Fruit fly (Drosophila melanogaster): ENCODE results near the gene Wdr82.

Gene Wdr82

dm6 chr2L:8381508-8382036 is 7.3 kb downstream of the Wdr82 start, which contains the start of gene AlaRS (continued):
- TF ChIP-seq Fer3 (tag; optimal IDR thresholded peaks at IDR 0.05), result peak; percentile 12
- peak; percentile 57 for TF ChIP-seq hbn (GFP tag; IDR thresholded peaks at IDR 0.05; ENCODE audit: partially characterized antibody)
- TF ChIP-seq CG14050 (GFP tag; IDR thresholded peaks at IDR 0.05), result no peak; the same call in 2 of the 3 replicates
- TF ChIP-seq Rfx (GFP tag; IDR thresholded peaks at IDR 0.05), result peak; percentile 41; the same call in 1 of the 2 replicates
- no peak for TF ChIP-seq jumu (GFP tag; optimal IDR thresholded peaks at IDR 0.05)
- TF ChIP-seq bowl (GFP tag; IDR thresholded peaks at IDR 0.05), result no peak
- no peak for TF ChIP-seq CG30431 (GFP tag; optimal IDR thresholded peaks at IDR 0.05)
- peak; percentile 72 for TF ChIP-seq MBD-R2 (GFP tag; IDR thresholded peaks at IDR 0.05)
- TF ChIP-seq CG14965 (GFP tag; optimal IDR thresholded peaks at IDR 0.05; ENCODE audit: borderline replicate concordance), result no peak
- TF ChIP-seq sens (GFP tag), result peak; percentile 88
- no peak for TF ChIP-seq Poxn (GFP tag; IDR thresholded peaks at IDR 0.05)
- no peak for TF ChIP-seq Myb (GFP tag; optimal IDR thresholded peaks at IDR 0.05)
- TF ChIP-seq CG18476 (GFP tag; optimal IDR thresholded peaks at IDR 0.05), result peak; percentile 12
- no peak for TF ChIP-seq cg (GFP tag; optimal IDR thresholded peaks at IDR 0.05)
- TF ChIP-seq Sin3A (optimal IDR thresholded peaks at IDR 0.05), result peak; percentile 3
- TF ChIP-seq gfzf (GFP tag; optimal IDR thresholded peaks at IDR 0.05), result no peak
- no peak for TF ChIP-seq Fer2 (tag; optimal IDR thresholded peaks at IDR 0.05)
- no peak for TF ChIP-seq sens-2 (GFP tag; IDR thresholded peaks at IDR 0.05)
- no peak for TF ChIP-seq pfk (GFP tag; optimal IDR thresholded peaks at IDR 0.05)
- TF ChIP-seq ash1 (GFP tag; optimal IDR thresholded peaks at IDR 0.05), result no peak
- TF ChIP-seq Dek (tag; optimal IDR thresholded peaks at IDR 0.05), result no peak
- no peak for TF ChIP-seq CG43689 (GFP tag; IDR thresholded peaks at IDR 0.05)
- no peak for TF ChIP-seq Mad (GFP tag; optimal IDR thresholded peaks at IDR 0.05)
- TF ChIP-seq Awh (GFP tag; IDR thresholded peaks at IDR 0.05), result no peak
- peak; percentile 25 for TF ChIP-seq zen (tag; optimal IDR thresholded peaks at IDR 0.05)
- no peak for TF ChIP-seq Lhr (GFP tag; optimal IDR thresholded peaks at IDR 0.05)
- no peak; the same call in 2 of the 3 replicates for TF ChIP-seq jigr1 (GFP tag; IDR thresholded peaks at IDR 0.05)
- TF ChIP-seq eve (GFP tag; optimal IDR thresholded peaks at IDR 0.05), result no peak
- no peak for TF ChIP-seq CG3726 (GFP tag; IDR thresholded peaks at IDR 0.05)
- TF ChIP-seq CG17328 (GFP tag; IDR thresholded peaks at IDR 0.05), result peak; percentile 23; the same call in 1 of the 2 replicates
- TF ChIP-seq ATbp (GFP tag; optimal IDR thresholded peaks at IDR 0.05), result peak; percentile 44
- no peak for TF ChIP-seq run (tag; optimal IDR thresholded peaks at IDR 0.05)
- peak; percentile 68 for TF ChIP-seq Dref (GFP tag; IDR thresholded peaks at IDR 0.05)
- peak; percentile 27 for TF ChIP-seq Hsf (GFP tag; optimal IDR thresholded peaks at IDR 0.05)
- no peak for TF ChIP-seq prd (optimal IDR thresholded peaks at IDR 0.05)
- 0 out of 3 replicates have a peak, but pooled peaks have one; percentile 7 for TF ChIP-seq prd (GFP tag; IDR thresholded peaks at IDR 0.05)
- no peak for TF ChIP-seq Bteb2 (GFP tag; optimal IDR thresholded peaks at IDR 0.05)
- no peak for TF ChIP-seq CG16815 (GFP tag; optimal IDR thresholded peaks at IDR 0.05)
- TF ChIP-seq CG31365 (tag; optimal IDR thresholded peaks at IDR 0.05), result no peak
- TF ChIP-seq pros (GFP tag; optimal IDR thresholded peaks at IDR 0.05), result no peak
- TF ChIP-seq CG33557 (GFP tag; optimal IDR thresholded peaks at IDR 0.05), result no peak
- no peak for TF ChIP-seq wdn (GFP tag; IDR thresholded peaks at IDR 0.05)
- peak; percentile 59; the same call in 1 of the 3 replicates for TF ChIP-seq zen2 (GFP tag; IDR thresholded peaks at IDR 0.05; ENCODE audit: partially characterized antibody)
- TF ChIP-seq CG1603 (tag; optimal IDR thresholded peaks at IDR 0.05), result peak; percentile 28
- no peak for TF ChIP-seq CG1647 (GFP tag; optimal IDR thresholded peaks at IDR 0.05)
- no peak for TF ChIP-seq CG11085 (GFP tag; IDR thresholded peaks at IDR 0.05)
- TF ChIP-seq gcm2 (GFP tag; optimal IDR thresholded peaks at IDR 0.05), result no peak
- peak; percentile 75 for TF ChIP-seq Scr (GFP tag; IDR thresholded peaks at IDR 0.05; ENCODE audit: partially characterized antibody)
- no peak for TF ChIP-seq GATAe (GFP tag; conservative IDR thresholded peaks at IDR 0.05)
- no peak for TF ChIP-seq NK7.1 (GFP tag; optimal IDR thresholded peaks at IDR 0.05)
- TF ChIP-seq Hmx (GFP tag; optimal IDR thresholded peaks at IDR 0.05), result no peak
- no peak for TF ChIP-seq br (optimal IDR thresholded peaks at IDR 0.05)

All from whole organism, embryonic.